Fruit fly (Drosophila melanogaster) whole organism, embryonic: Measurements from ENCODE around the gene CG33293.

Source experiments
- CG4707 ChIP-seq: fragments of 200-800 bp; sonication (Bioruptor generic); optimal IDR thresholded peaks from 2 replicates; lab custom pipeline; 2018; ENCODE audit warnings: missing biosample characterization, mild to moderate bottlenecking, missing genetic modification characterization, moderate library complexity
- CG4820 ChIP-seq: fragments of 200-800 bp; sonication (Bioruptor generic); optimal IDR thresholded peaks from 3 replicates; lab custom pipeline; 2016; ENCODE audit warnings: missing biosample characterization, missing genetic modification characterization
- CG7271 ChIP-seq: fragments of 200-800 bp; sonication (Bioruptor generic); optimal IDR thresholded peaks from 2 replicates; lab custom pipeline; 2018; ENCODE audit warnings: missing biosample characterization, mild to moderate bottlenecking, missing genetic modification characterization, moderate library complexity
- CG7786 ChIP-seq: fragments of 200-800 bp; sonication (Bioruptor generic); optimal IDR thresholded peaks from 2 replicates; lab custom pipeline; 2016; ENCODE audit warnings: missing biosample characterization, missing genetic modification characterization
- CG9727 ChIP-seq: fragments of 200-800 bp; sonication (Bioruptor generic); optimal IDR thresholded peaks from 3 replicates; lab custom pipeline; 2017; ENCODE audit warnings: missing biosample characterization, mild to moderate bottlenecking, missing genetic modification characterization
- E2f1 ChIP-seq: fragments of 200-800 bp; sonication (Bioruptor generic); IDR thresholded peaks from 2 replicates; pipeline ENCODE4 v1.3.6; 2022; ENCODE audit warnings: missing biosample characterization, missing genetic modification characterization
- Hmr ChIP-seq: fragments of 200-800 bp; sonication (Bioruptor generic); optimal IDR thresholded peaks from 3 replicates; lab custom pipeline; 2017; ENCODE audit warnings: mild to moderate bottlenecking, missing biosample characterization, missing genetic modification reagents, missing genetic modification characterization
- Hr78 ChIP-seq, 2 experiments: fragments of 200-800 bp in 1 of 2; fragments of >200 bp in 1 of 2; sonication (Bioruptor generic) in 1 of 2; optimal IDR thresholded peaks; 2 replicates each; lab custom pipeline; 2017 to 2019; ENCODE audit warnings: missing biosample characterization in 2 of 2, missing genetic modification characterization in 2 of 2, mild to moderate bottlenecking in 1 of 2, moderate library complexity in 1 of 2
- PHDP ChIP-seq: fragments of 200-800 bp; sonication (Bioruptor generic); optimal IDR thresholded peaks from 3 replicates; lab custom pipeline; 2018; ENCODE audit warnings: missing biosample characterization, mild to moderate bottlenecking, missing genetic modification characterization, moderate library complexity
- gcm ChIP-seq: fragments of 200-800 bp; sonication (Bioruptor generic); optimal IDR thresholded peaks from 2 replicates; lab custom pipeline; 2019; ENCODE audit warnings: missing biosample characterization, mild to moderate bottlenecking, missing genetic modification characterization, moderate library complexity
- gsb-n ChIP-seq: fragments of 200-800 bp; sonication (Bioruptor generic); optimal IDR thresholded peaks from 3 replicates; lab custom pipeline; 2018; ENCODE audit warnings: missing biosample characterization, mild to moderate bottlenecking, missing genetic modification characterization
- kay ChIP-seq: fragments of 200-800 bp; sonication (Bioruptor generic); optimal IDR thresholded peaks from 2 replicates; lab custom pipeline; 2016; ENCODE audit warnings: missing biosample characterization, missing genetic modification characterization
- tup ChIP-seq: fragments of 200-800 bp; sonication (Bioruptor generic); optimal IDR thresholded peaks from 2 replicates; lab custom pipeline; 2016; ENCODE audit warnings: missing biosample characterization, mild to moderate bottlenecking, missing genetic modification characterization, moderate library complexity
- zf30C ChIP-seq: fragments of 200-800 bp; sonication (Bioruptor generic); optimal IDR thresholded peaks from 3 replicates; lab custom pipeline; 2018; ENCODE audit warnings: missing biosample characterization, mild to moderate bottlenecking, missing genetic modification characterization

DNA sequence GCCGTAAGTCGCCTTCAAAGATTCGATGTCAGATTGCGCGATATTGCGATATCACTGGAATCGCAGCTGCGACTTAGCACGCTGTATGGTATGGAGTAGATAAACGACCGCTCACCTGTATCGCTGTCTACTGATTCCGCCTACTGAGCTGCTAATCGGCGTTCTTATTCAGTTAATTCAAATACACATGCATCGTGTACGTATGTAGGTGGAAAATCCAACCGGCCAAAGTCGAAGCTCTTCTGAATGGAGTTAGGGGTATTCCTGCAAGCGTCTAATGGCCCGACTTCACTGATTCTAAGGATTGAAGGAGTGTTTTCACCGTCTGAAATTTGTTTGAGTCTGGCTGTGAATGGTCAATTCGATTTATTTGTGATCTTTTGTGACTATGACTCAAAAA lies 17.4 kb downstream of the CG33293 start, which contains the start of gene CG2604:
- TF ChIP-seq Hmr (GFP tag; lab: Kevin White, UChicago) (no peak), Hr78 (GFP tag; optimal IDR thresholded peaks at IDR 0.05; lab: Kevin White, UChicago) (no peak), CG7786 (no peak), E2f1 (no peak), zf30C (no peak), CG4707 (GFP tag; lab: Kevin White, UChicago) (no peak), kay (GFP tag; lab: Kevin White, UChicago) (no peak), CG9727 (GFP tag; lab: Kevin White, UChicago) (no peak), PHDP (tag; lab: Kevin White, UChicago) (no peak), gsb-n (tag; lab: Kevin White, UChicago) (no peak), tup (GFP tag; lab: Kevin White, UChicago) (no peak), CG4820 (no peak), gcm (GFP tag; lab: Kevin White, UChicago) (no peak), CG7271 (tag; lab: Kevin White, UChicago) (no peak)
